Fruit fly (Drosophila melanogaster) Kc167 (cell line): ENCODE data around the gene spd-2.

Experiments used
- Sin3A ChIP-seq: fragments of >200 bp; optimal IDR thresholded peaks from 2 replicates; lab custom pipeline; 2018; ENCODE audit warnings: missing external identifiers
- ttk ChIP-seq: sonication (Bioruptor generic); optimal IDR thresholded peaks from 2 replicates; lab custom pipeline; 2017; ENCODE audit warnings: missing external identifiers

- TF ChIP-seq Sin3A (no peak), ttk (lab: Kevin White, UChicago) (no peak)
These were observed 48.1 kb upstream of the spd-2 start for dm6 chr3L:16642954-16643353.
